Worm (Caenorhabditis elegans): ENCODE measurements around the gene srh-130.

Gene srh-130

ce11 chrV:5150880-5151279 is at the start of gene srh-130:
Gene srh-130 (plus strand): TSS chrV:5151180.
- no peak for TF ChIP-seq fkh-2 (tag; optimal IDR thresholded peaks at IDR 0.05)
- TF ChIP-seq pha-4 (tag; optimal IDR thresholded peaks at IDR 0.05): no peak
- no peak for TF ChIP-seq sea-2 (GFP tag; optimal IDR thresholded peaks at IDR 0.05)
- no peak for TF ChIP-seq nhr-25 (tag; optimal IDR thresholded peaks at IDR 0.05)
- TF ChIP-seq tbx-2 (tag; optimal IDR thresholded peaks at IDR 0.05): no peak
- TF ChIP-seq nhr-11 (tag; optimal IDR thresholded peaks at IDR 0.05): no peak
- no peak for TF ChIP-seq nhr-67 (tag; optimal IDR thresholded peaks at IDR 0.05)

DNA sequence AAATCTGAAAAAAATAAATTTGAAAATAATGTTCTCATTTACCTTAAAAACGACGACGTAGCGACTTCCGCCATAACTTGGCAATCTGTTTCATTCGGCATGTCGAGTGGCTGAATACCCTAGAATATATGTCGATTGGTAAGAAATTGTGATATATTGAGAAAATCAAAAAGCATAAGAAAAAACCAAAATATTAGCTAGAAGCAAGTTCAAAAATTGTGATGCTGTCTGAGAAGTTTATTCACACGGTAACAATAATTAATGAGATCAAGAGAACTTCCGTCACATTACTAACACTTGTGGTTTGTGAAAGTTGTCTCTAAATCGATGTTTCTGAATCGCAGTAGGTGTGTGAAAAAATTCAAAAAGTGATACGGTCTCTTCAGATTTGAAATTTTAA is 49.0 kb upstream of the srh-130 start, which contains the start of gene srab-1:
Gene srab-1, minus strand, starts transcription at position 101 of the 400 bp plus-strand sequence.
- no peak for TF ChIP-seq nhr-23 (tag; optimal IDR thresholded peaks at IDR 0.05)
- no peak for TF ChIP-seq mdl-1 (tag; optimal IDR thresholded peaks at IDR 0.05)
- TF ChIP-seq hmg-11 (tag; optimal IDR thresholded peaks at IDR 0.05): no peak
- TF ChIP-seq lin-15B (tag; optimal IDR thresholded peaks at IDR 0.05): no peak
- TF ChIP-seq sea-2 (GFP tag; optimal IDR thresholded peaks at IDR 0.05): no peak
- no peak for TF ChIP-seq ceh-82 (tag; optimal IDR thresholded peaks at IDR 0.05)
- TF ChIP-seq nhr-67 (tag; optimal IDR thresholded peaks at IDR 0.05): no peak
- no peak for TF ChIP-seq nhr-77 (tag; optimal IDR thresholded peaks at IDR 0.05)
- no peak for TF ChIP-seq ceh-28 (tag; optimal IDR thresholded peaks at IDR 0.05)
- no peak for TF ChIP-seq elt-1 (tag; optimal IDR thresholded peaks at IDR 0.05)
- TF ChIP-seq snpc-4 (tag; optimal IDR thresholded peaks at IDR 0.05): no peak
- no peak for TF ChIP-seq pqm-1 (tag; optimal IDR thresholded peaks at IDR 0.05)
- TF ChIP-seq eor-1 (tag; optimal IDR thresholded peaks at IDR 0.05): no peak
- TF ChIP-seq nhr-11 (tag; optimal IDR thresholded peaks at IDR 0.05): no peak
- TF ChIP-seq egl-5 (tag; optimal IDR thresholded peaks at IDR 0.05): no peak
- no peak for TF ChIP-seq ztf-4 (tag; optimal IDR thresholded peaks at IDR 0.05)
- no peak for TF ChIP-seq elt-2 (tag; optimal IDR thresholded peaks at IDR 0.05)

- TF ChIP-seq nhr-25 (tag; optimal IDR thresholded peaks at IDR 0.05) (no peak), sea-2 (GFP tag; optimal IDR thresholded peaks at IDR 0.05) (no peak), nhr-237 (tag; optimal IDR thresholded peaks at IDR 0.05) (no peak), mdl-1 (tag; optimal IDR thresholded peaks at IDR 0.05) (no peak), ceh-82 (tag; optimal IDR thresholded peaks at IDR 0.05) (no peak), snpc-4 (tag; optimal IDR thresholded peaks at IDR 0.05) (no peak), aly-2 (tag; optimal IDR thresholded peaks at IDR 0.05) (no peak), tbx-2 (tag; optimal IDR thresholded peaks at IDR 0.05) (no peak), R02D3.7 (tag; optimal IDR thresholded peaks at IDR 0.05) (no peak), fos-1 (tag; optimal IDR thresholded peaks at IDR 0.05) (no peak), nhr-43 (tag; optimal IDR thresholded peaks at IDR 0.05; ENCODE audit: poor library complexity, severe bottlenecking) (no peak), nfya-1 (tag; optimal IDR thresholded peaks at IDR 0.05; ENCODE audit: insufficient read depth) (no peak), ztf-11 (tag; optimal IDR thresholded peaks at IDR 0.05) (no peak), ceh-9 (tag; optimal IDR thresholded peaks at IDR 0.05) (no peak), lin-15B (tag; optimal IDR thresholded peaks at IDR 0.05) (no peak), hmg-11 (tag; optimal IDR thresholded peaks at IDR 0.05) (no peak), daf-12 (tag; optimal IDR thresholded peaks at IDR 0.05) (no peak)
Observed at ce11 chrV:5104934-5105333, 46.0 kb upstream of the srh-130 start, which contains the start of gene srab-2. Gene srab-2 (minus strand): TSS chrV:5105034.

DNA sequence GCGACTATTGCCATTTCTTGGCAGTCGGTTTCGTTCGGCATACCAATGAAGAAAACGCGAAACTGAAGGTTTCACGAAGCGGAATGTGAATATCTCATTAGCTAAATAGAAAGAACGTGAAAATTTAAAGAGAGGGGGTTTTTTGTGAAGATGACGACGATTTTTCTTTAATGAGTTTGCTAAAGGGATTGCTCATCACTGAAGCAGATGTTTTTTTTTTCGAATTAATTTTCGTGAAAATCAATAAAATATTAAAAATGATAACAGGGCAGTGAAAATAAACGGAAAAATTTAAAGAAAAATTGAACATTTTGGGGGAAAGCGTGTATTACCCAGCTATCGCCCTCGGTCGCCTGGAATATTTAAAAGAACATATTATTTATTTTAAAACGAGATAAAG is 43.2 kb upstream of the srh-130 start, which contains the start of gene srab-3:
Gene srab-3, minus strand, starts transcription at position 101 of the 400 bp plus-strand sequence.
- TF ChIP-seq egl-27 (tag; optimal IDR thresholded peaks at IDR 0.05) (no peak), nhr-25 (tag; optimal IDR thresholded peaks at IDR 0.05) (no peak), snpc-4 (tag; optimal IDR thresholded peaks at IDR 0.05) (no peak), nfya-1 (tag; optimal IDR thresholded peaks at IDR 0.05; ENCODE audit: insufficient read depth) (no peak), R02D3.7 (tag; optimal IDR thresholded peaks at IDR 0.05) (no peak), tbx-2 (tag; optimal IDR thresholded peaks at IDR 0.05) (no peak)

DNA sequence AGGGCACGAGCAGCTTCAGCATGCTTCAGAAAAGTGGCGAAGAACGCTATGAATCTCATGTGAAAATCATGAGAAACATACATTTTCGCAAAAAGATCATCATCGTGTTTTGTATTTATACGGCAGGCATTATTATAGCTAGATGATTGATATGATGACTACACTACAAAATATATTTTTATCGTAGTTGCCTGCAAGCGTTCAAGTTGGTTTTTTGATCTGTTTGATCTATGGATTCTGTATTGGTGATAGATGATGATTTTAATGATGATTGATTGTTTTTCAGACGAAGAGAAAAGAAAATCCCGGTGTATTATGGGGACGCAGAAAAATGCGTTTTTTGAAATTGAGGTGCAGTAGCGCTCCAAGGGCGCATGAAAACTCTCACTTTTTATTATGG is 40.3 kb upstream of the srh-130 start, which contains the start of gene ugt-63:
Gene ugt-63, minus strand, starts transcription at position 89 of the 400 bp plus-strand sequence.
- TF ChIP-seq pha-4 (tag; optimal IDR thresholded peaks at IDR 0.05) (no peak), nhr-43 (tag; optimal IDR thresholded peaks at IDR 0.05; ENCODE audit: poor library complexity, severe bottlenecking) (peak; percentile 63)

- TF ChIP-seq nhr-76 (tag; optimal IDR thresholded peaks at IDR 0.05): no peak
- TF ChIP-seq jun-1 (tag; optimal IDR thresholded peaks at IDR 0.05): no peak
- TF ChIP-seq nhr-12 (tag; optimal IDR thresholded peaks at IDR 0.05): no peak
- TF ChIP-seq ceh-82 (tag; optimal IDR thresholded peaks at IDR 0.05): no peak
- TF ChIP-seq lsy-12 (tag; optimal IDR thresholded peaks at IDR 0.05): no peak
- TF ChIP-seq nhr-28 (tag; optimal IDR thresholded peaks at IDR 0.05): no peak
- no peak for TF ChIP-seq mml-1 (tag; optimal IDR thresholded peaks at IDR 0.05)
- TF ChIP-seq skn-1 (tag; optimal IDR thresholded peaks at IDR 0.05): no peak
- no peak for TF ChIP-seq elt-1 (tag; optimal IDR thresholded peaks at IDR 0.05)
Observed at ce11 chrV:5113654-5114053, 37.3 kb upstream of the srh-130 start, which contains the start of gene C04F5.8. Gene C04F5.8 (minus strand): TSS chrV:5113754.
